Fruit fly (Drosophila melanogaster): ENCODE measurements around the gene CG7781.

dm6 chr2L:8276287-8276686 lies 48.9 kb downstream of the CG7781 start:
- no peak for TF ChIP-seq psq (optimal IDR thresholded peaks at IDR 0.05)
- no peak for TF ChIP-seq EcR (GFP tag; optimal IDR thresholded peaks at IDR 0.05)
- no peak for TF ChIP-seq CG8478 (optimal IDR thresholded peaks at IDR 0.05)
- TF ChIP-seq pan (optimal IDR thresholded peaks at IDR 0.05): no peak
- no peak for TF ChIP-seq Dll (optimal IDR thresholded peaks at IDR 0.05)
- TF ChIP-seq usp (GFP tag; optimal IDR thresholded peaks at IDR 0.05): no peak

Data from whole organism.